Worm (Caenorhabditis elegans) whole organism, mixed stage, embryonic: Measurements from ENCODE around the gene syx-4.
A peak's percentile ranks its signal among the peaks of the same experiment; 100 is the strongest.

Source experiments
- M03D4.4 ChIP-seq: sonication (generic microtip); optimal IDR thresholded peaks from 2 replicates; lab custom pipeline; 2017; ENCODE audit warnings: mild to moderate bottlenecking, missing genetic modification characterization, missing compliant biosample characterization
- bed-3 ChIP-seq: fragments of 200-800 bp; sonication (Bioruptor generic); optimal IDR thresholded peaks from 3 replicates; lab custom pipeline; 2018; ENCODE audit warnings: mild to moderate bottlenecking, missing genetic modification characterization, moderate library complexity, missing compliant biosample characterization
- blmp-1 ChIP-seq: fragments of 150-350 bp; optimal IDR thresholded peaks from 2 replicates; lab custom pipeline; 2014; ENCODE audit warnings: missing biosample characterization, missing genetic modification characterization
- ceh-39 ChIP-seq: fragments of 150-350 bp; optimal IDR thresholded peaks from 2 replicates; lab custom pipeline; 2014; ENCODE audit warnings: missing biosample characterization, missing genetic modification characterization
- ceh-43 ChIP-seq: fragments of 200-800 bp; sonication (Bioruptor generic); optimal IDR thresholded peaks from 2 replicates; lab custom pipeline; 2018; ENCODE audit warnings: mild to moderate bottlenecking, missing genetic modification characterization, moderate library complexity, missing compliant biosample characterization
- ceh-83 ChIP-seq: fragments of 200-800 bp; sonication (Bioruptor generic); optimal IDR thresholded peaks from 2 replicates; lab custom pipeline; 2018; ENCODE audit warnings: mild to moderate bottlenecking, missing genetic modification characterization, missing compliant biosample characterization
- ces-1 ChIP-seq: fragments of 150-350 bp; optimal IDR thresholded peaks from 2 replicates; lab custom pipeline; 2014; ENCODE audit warnings: missing biosample characterization, missing genetic modification reagents, missing genetic modification characterization
- cnd-1 ChIP-seq: fragments of 200-800 bp; sonication (Bioruptor generic); optimal IDR thresholded peaks from 2 replicates; lab custom pipeline; 2018; ENCODE audit warnings: mild to moderate bottlenecking, missing genetic modification characterization, missing compliant biosample characterization
- drap-1 ChIP-seq: fragments of 200-800 bp; sonication (Bioruptor generic); optimal IDR thresholded peaks from 3 replicates; lab custom pipeline; 2018; ENCODE audit warnings: mild to moderate bottlenecking, missing genetic modification characterization, missing compliant biosample characterization
- elt-1 ChIP-seq: sonication (generic microtip); optimal IDR thresholded peaks from 2 replicates; lab custom pipeline; 2017; ENCODE audit warnings: missing genetic modification characterization, mild to moderate bottlenecking, missing compliant biosample characterization, antibody characterized with exemption, moderate library complexity, borderline replicate concordance; ENCODE audit not compliant: insufficient read depth
- elt-3 ChIP-seq: fragments of 150-350 bp; optimal IDR thresholded peaks from 2 replicates; lab custom pipeline; 2014; ENCODE audit warnings: missing biosample characterization, missing genetic modification characterization
- flh-1 ChIP-seq: fragments of 200-800 bp; sonication (Bioruptor generic); optimal IDR thresholded peaks from 2 replicates; lab custom pipeline; 2018; ENCODE audit warnings: mild to moderate bottlenecking, missing genetic modification characterization, moderate library complexity, missing compliant biosample characterization
- ham-2 ChIP-seq: fragments of 200-800 bp; sonication (Bioruptor generic); optimal IDR thresholded peaks from 2 replicates; lab custom pipeline; 2018; ENCODE audit warnings: mild to moderate bottlenecking, missing genetic modification characterization, missing compliant biosample characterization
- hlh-1 ChIP-seq: fragments of 150-350 bp; optimal IDR thresholded peaks from 2 replicates; lab custom pipeline; 2014; ENCODE audit warnings: missing biosample characterization, missing genetic modification reagents, missing genetic modification characterization
- lin-13 ChIP-seq: fragments of 150-350 bp; optimal IDR thresholded peaks from 2 replicates; lab custom pipeline; 2014; ENCODE audit warnings: missing biosample characterization, missing genetic modification characterization
- lin-32 ChIP-seq: fragments of 200-800 bp; sonication (Bioruptor generic); optimal IDR thresholded peaks from 2 replicates; lab custom pipeline; 2018; ENCODE audit warnings: mild to moderate bottlenecking, missing genetic modification characterization, missing compliant biosample characterization
- lsy-2 ChIP-seq: fragments of 150-350 bp; optimal IDR thresholded peaks from 2 replicates; lab custom pipeline; 2014; ENCODE audit warnings: missing biosample characterization, missing genetic modification characterization
- mab-5 ChIP-seq: fragments of 150-350 bp; optimal IDR thresholded peaks from 2 replicates; lab custom pipeline; 2014; ENCODE audit warnings: missing biosample characterization, missing genetic modification characterization
- mep-1 ChIP-seq: fragments of 150-350 bp; optimal IDR thresholded peaks from 2 replicates; lab custom pipeline; 2017; ENCODE audit warnings: missing biosample characterization, missing genetic modification reagents, missing genetic modification characterization, inconsistent platforms
- mls-2 ChIP-seq: sonication (generic microtip); optimal IDR thresholded peaks from 2 replicates; lab custom pipeline; 2016; ENCODE audit warnings: mild to moderate bottlenecking, missing genetic modification characterization, moderate library complexity, missing compliant biosample characterization
- nhr-12 ChIP-seq: fragments of 150-350 bp; optimal IDR thresholded peaks from 2 replicates; lab custom pipeline; 2014; ENCODE audit warnings: missing biosample characterization, missing genetic modification characterization
- nhr-2 ChIP-seq: fragments of 150-350 bp; optimal IDR thresholded peaks from 2 replicates; lab custom pipeline; 2014; ENCODE audit warnings: missing biosample characterization, missing genetic modification characterization
- nhr-237 ChIP-seq: fragments of 150-350 bp; optimal IDR thresholded peaks from 2 replicates; lab custom pipeline; 2014; ENCODE audit warnings: missing biosample characterization, missing genetic modification characterization
- nhr-28 ChIP-seq: fragments of 150-350 bp; optimal IDR thresholded peaks from 2 replicates; lab custom pipeline; 2014; ENCODE audit warnings: missing biosample characterization, missing genetic modification characterization
- nhr-76 ChIP-seq: sonication (generic microtip); optimal IDR thresholded peaks from 2 replicates; lab custom pipeline; 2017; ENCODE audit warnings: missing biosample characterization, missing genetic modification characterization
- pha-4 ChIP-seq: fragments of 150-350 bp; optimal IDR thresholded peaks from 2 replicates; lab custom pipeline; 2018; ENCODE audit warnings: missing biosample characterization, missing genetic modification reagents, missing genetic modification characterization
- sem-2 ChIP-seq: fragments of 200-800 bp; sonication (Bioruptor generic); optimal IDR thresholded peaks from 2 replicates; lab custom pipeline; 2018; ENCODE audit warnings: mild to moderate bottlenecking, missing genetic modification characterization, missing compliant biosample characterization
- snpc-4 ChIP-seq: fragments of 150-350 bp; optimal IDR thresholded peaks from 2 replicates; lab custom pipeline; 2014; ENCODE audit warnings: missing biosample characterization, missing genetic modification characterization
- sptf-1 ChIP-seq: sonication (generic microtip); optimal IDR thresholded peaks from 2 replicates; lab custom pipeline; 2017; ENCODE audit warnings: mild to moderate bottlenecking, missing genetic modification characterization, moderate library complexity, missing compliant biosample characterization
- tbx-8 ChIP-seq: fragments of 200-800 bp; sonication (Bioruptor generic); optimal IDR thresholded peaks from 2 replicates; lab custom pipeline; 2018; ENCODE audit warnings: mild to moderate bottlenecking, missing genetic modification characterization, moderate library complexity, missing compliant biosample characterization
- unc-120 ChIP-seq: sonication (generic microtip); optimal IDR thresholded peaks from 2 replicates; lab custom pipeline; 2017; ENCODE audit warnings: missing genetic modification characterization, missing compliant biosample characterization; ENCODE audit not compliant: poor library complexity, severe bottlenecking
- unc-39 ChIP-seq: fragments of 150-350 bp; optimal IDR thresholded peaks from 2 replicates; lab custom pipeline; 2014; ENCODE audit warnings: missing biosample characterization, missing genetic modification characterization
- unc-62 ChIP-seq: fragments of 150-350 bp; optimal IDR thresholded peaks from 2 replicates; lab custom pipeline; 2014; ENCODE audit warnings: missing biosample characterization, missing genetic modification reagents, missing genetic modification characterization
- zip-8 ChIP-seq: fragments of 150-350 bp; optimal IDR thresholded peaks from 2 replicates; lab custom pipeline; 2014; ENCODE audit warnings: missing biosample characterization, missing genetic modification characterization
- ztf-11 ChIP-seq: fragments of 150-350 bp; optimal IDR thresholded peaks from 2 replicates; lab custom pipeline; 2014; ENCODE audit warnings: missing biosample characterization, missing genetic modification characterization

syx-4 gene

DNA sequence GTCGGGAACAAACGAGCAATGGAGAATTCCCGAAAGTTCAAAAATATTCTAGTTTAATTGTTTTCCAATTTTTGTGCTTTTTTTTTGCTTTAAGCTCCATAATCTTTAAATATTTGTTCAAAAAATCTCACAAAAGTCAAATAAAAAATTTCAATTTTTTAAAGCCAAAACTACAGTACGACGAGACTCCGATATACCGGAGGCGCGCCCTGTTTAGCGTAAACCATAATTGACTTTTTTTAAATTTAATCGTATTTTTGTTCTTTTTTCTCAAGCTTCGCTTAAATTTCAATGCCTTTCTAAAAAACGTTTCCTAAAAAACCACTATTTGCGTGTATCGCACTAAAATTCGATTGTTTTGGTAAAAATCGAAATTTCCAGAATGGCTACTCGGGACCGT is at the start of gene syx-4:
Gene syx-4 (plus strand): TSS at position 382 of the 400 bp plus-strand sequence.
- TF ChIP-seq snpc-4 (tag; lab: Kevin White, UChicago) (no peak), flh-1 (GFP tag; lab: Kevin White, UChicago) (no peak), tbx-8 (no peak), hlh-1 (tag; lab: Kevin White, UChicago) (no peak), mep-1 (no peak), mab-5 (tag; lab: Kevin White, UChicago) (no peak), zip-8 (tag; lab: Kevin White, UChicago) (no peak), ham-2 (no peak), sptf-1 (tag; lab: Kevin White, UChicago) (no peak), nhr-76 (tag; lab: Kevin White, UChicago) (no peak), nhr-2 (no peak), elt-3 (tag; lab: Kevin White, UChicago) (no peak), nhr-237 (tag; lab: Kevin White, UChicago) (no peak), elt-1 (tag; lab: Kevin White, UChicago) (no peak), M03D4.4 (tag; lab: Kevin White, UChicago) (no peak), cnd-1 (tag; lab: Kevin White, UChicago) (no peak), lin-13 (tag; lab: Kevin White, UChicago) (no peak), unc-62 (no peak), lin-32 (GFP tag; lab: Kevin White, UChicago) (no peak), ztf-11 (tag; lab: Kevin White, UChicago) (no peak)

- TF ChIP-seq snpc-4 (tag; lab: Kevin White, UChicago) (no peak), sem-2 (no peak), tbx-8 (no peak), drap-1 (GFP tag; lab: Kevin White, UChicago) (no peak), flh-1 (GFP tag; lab: Kevin White, UChicago) (no peak), ceh-39 (no peak), lsy-2 (tag; lab: Kevin White, UChicago) (no peak), nhr-76 (tag; lab: Kevin White, UChicago) (no peak), cnd-1 (tag; lab: Kevin White, UChicago) (no peak), bed-3 (no peak), zip-8 (tag; lab: Kevin White, UChicago) (no peak), elt-3 (tag; lab: Kevin White, UChicago) (no peak), sptf-1 (tag; lab: Kevin White, UChicago) (no peak)
These were observed 36.1 kb upstream of the syx-4 start, which contains the start of gene M116.5 for ce11 chrIV:8420961-8421360. Gene M116.5 (minus strand): TSS chrIV:8421061.

DNA sequence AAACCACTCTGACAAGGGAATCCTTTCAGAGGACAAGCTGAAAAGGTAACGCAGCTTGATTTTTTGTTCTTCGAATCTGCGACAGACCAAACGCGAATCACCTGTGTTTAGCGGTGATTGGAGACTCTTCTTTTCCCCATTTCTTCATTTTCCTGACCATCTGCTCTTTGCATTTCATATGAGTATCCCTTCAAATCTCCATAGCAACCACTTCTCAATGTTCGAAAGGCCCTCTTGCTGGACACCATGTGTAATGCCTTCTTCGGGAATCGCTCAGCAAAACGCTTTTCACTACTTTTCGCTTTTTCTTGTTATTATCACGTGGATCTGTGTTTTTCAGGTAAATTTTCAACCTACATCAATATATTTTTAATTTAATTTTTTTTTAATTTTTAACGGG is 30.5 kb upstream of the syx-4 start, which contains the start of the genes T26A8.3 and tmem-231:
Gene T26A8.3 (minus strand): TSS at position 101 of the 400 bp plus-strand sequence.
Gene tmem-231 (plus strand): TSS at position 249 of the 400 bp plus-strand sequence.
- no peak for TF ChIP-seq nhr-2
- TF ChIP-seq ces-1 (GFP tag; lab: Kevin White, UChicago) = no peak
- TF ChIP-seq lsy-2 (tag; lab: Kevin White, UChicago) = no peak
- TF ChIP-seq cnd-1 (tag; lab: Kevin White, UChicago) = no peak
- no peak for TF ChIP-seq lin-32 (GFP tag; lab: Kevin White, UChicago)
- no peak for TF ChIP-seq flh-1 (GFP tag; lab: Kevin White, UChicago)
- no peak for TF ChIP-seq elt-3 (tag; lab: Kevin White, UChicago)
- no peak for TF ChIP-seq nhr-76 (tag; lab: Kevin White, UChicago)
- no peak for TF ChIP-seq blmp-1 (tag; lab: Kevin White, UChicago)
- no peak for TF ChIP-seq sptf-1 (tag; lab: Kevin White, UChicago)
- TF ChIP-seq bed-3 = no peak
- TF ChIP-seq nhr-12 (tag; lab: Kevin White, UChicago) = no peak
- no peak for TF ChIP-seq snpc-4 (tag; lab: Kevin White, UChicago)
- no peak for TF ChIP-seq ztf-11 (tag; lab: Kevin White, UChicago)
- no peak for TF ChIP-seq unc-39 (tag; lab: Kevin White, UChicago)
- no peak for TF ChIP-seq tbx-8
- TF ChIP-seq unc-120 = no peak
- TF ChIP-seq ceh-43 (GFP tag; lab: Kevin White, UChicago) = no peak
- no peak for TF ChIP-seq nhr-28 (tag; lab: Kevin White, UChicago)

DNA sequence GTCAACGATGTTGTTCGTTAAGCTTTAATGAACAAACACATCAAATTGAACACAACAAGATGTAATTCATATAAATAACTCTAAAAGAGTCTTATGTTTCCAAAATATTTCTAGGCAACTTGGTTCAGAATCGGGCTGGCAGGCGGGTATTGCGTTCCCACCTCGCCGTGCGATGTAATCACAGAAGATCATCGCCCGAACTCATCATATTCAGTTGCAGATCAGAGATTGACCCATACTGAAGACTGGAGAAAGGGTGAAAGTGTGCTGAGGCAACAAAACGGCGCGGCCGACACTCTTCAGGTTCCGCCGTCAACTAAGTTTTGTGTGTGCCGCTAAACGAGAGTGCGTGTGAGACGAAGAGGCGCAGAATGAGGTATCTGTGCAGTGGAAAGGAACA is 28.6 kb upstream of the syx-4 start:
- TF ChIP-seq snpc-4 (tag; lab: Kevin White, UChicago) = no peak
- peak; percentile 33 for TF ChIP-seq sem-2
- TF ChIP-seq ztf-11 (tag; lab: Kevin White, UChicago) = no peak
- TF ChIP-seq drap-1 (GFP tag; lab: Kevin White, UChicago) = peak; percentile 81
- no peak for TF ChIP-seq unc-39 (tag; lab: Kevin White, UChicago)
- peak; percentile 9 for TF ChIP-seq nhr-2
- no peak for TF ChIP-seq ham-2
- peak; percentile 36 for TF ChIP-seq ces-1 (GFP tag; lab: Kevin White, UChicago)
- no peak for TF ChIP-seq lin-32 (GFP tag; lab: Kevin White, UChicago)
- no peak for TF ChIP-seq flh-1 (GFP tag; lab: Kevin White, UChicago)
- peak; percentile 47 for TF ChIP-seq M03D4.4 (tag; lab: Kevin White, UChicago)
- peak; percentile 30 for TF ChIP-seq pha-4 (tag; lab: Kevin White, UChicago)
- peak; percentile 24 for TF ChIP-seq mls-2 (tag; lab: Kevin White, UChicago)
- TF ChIP-seq bed-3 = no peak
- TF ChIP-seq cnd-1 (tag; lab: Kevin White, UChicago) = peak; percentile 28
- TF ChIP-seq unc-120 = no peak
- TF ChIP-seq nhr-76 (tag; lab: Kevin White, UChicago) = no peak
- TF ChIP-seq lin-13 (tag; lab: Kevin White, UChicago) = peak; percentile 73
- no peak for TF ChIP-seq nhr-28 (tag; lab: Kevin White, UChicago)
- TF ChIP-seq zip-8 (tag; lab: Kevin White, UChicago) = no peak
- TF ChIP-seq tbx-8 = no peak
- TF ChIP-seq lsy-2 (tag; lab: Kevin White, UChicago) = peak; percentile 78
- TF ChIP-seq ceh-43 (GFP tag; lab: Kevin White, UChicago) = peak; percentile 15
- peak; percentile 64 for TF ChIP-seq ceh-83 (GFP tag; lab: Kevin White, UChicago)
- TF ChIP-seq sptf-1 (tag; lab: Kevin White, UChicago) = peak; percentile 59
- no peak for TF ChIP-seq elt-3 (tag; lab: Kevin White, UChicago)
- no peak for TF ChIP-seq nhr-12 (tag; lab: Kevin White, UChicago)
- no peak for TF ChIP-seq nhr-237 (tag; lab: Kevin White, UChicago)
- TF ChIP-seq ceh-39 = no peak
- TF ChIP-seq blmp-1 (tag; lab: Kevin White, UChicago) = no peak
- no peak for TF ChIP-seq elt-1 (tag; lab: Kevin White, UChicago)
- TF ChIP-seq unc-62 = no peak
- TF ChIP-seq hlh-1 (tag; lab: Kevin White, UChicago) = peak; percentile 49
- no peak for TF ChIP-seq mab-5 (tag; lab: Kevin White, UChicago)
- peak; percentile 32 for TF ChIP-seq mep-1
- TF ChIP-seq, all 35 proteins: peak for 15
